Worm (Caenorhabditis elegans): ENCODE data around the gene F46C5.9.

Gene F46C5.9

DNA sequence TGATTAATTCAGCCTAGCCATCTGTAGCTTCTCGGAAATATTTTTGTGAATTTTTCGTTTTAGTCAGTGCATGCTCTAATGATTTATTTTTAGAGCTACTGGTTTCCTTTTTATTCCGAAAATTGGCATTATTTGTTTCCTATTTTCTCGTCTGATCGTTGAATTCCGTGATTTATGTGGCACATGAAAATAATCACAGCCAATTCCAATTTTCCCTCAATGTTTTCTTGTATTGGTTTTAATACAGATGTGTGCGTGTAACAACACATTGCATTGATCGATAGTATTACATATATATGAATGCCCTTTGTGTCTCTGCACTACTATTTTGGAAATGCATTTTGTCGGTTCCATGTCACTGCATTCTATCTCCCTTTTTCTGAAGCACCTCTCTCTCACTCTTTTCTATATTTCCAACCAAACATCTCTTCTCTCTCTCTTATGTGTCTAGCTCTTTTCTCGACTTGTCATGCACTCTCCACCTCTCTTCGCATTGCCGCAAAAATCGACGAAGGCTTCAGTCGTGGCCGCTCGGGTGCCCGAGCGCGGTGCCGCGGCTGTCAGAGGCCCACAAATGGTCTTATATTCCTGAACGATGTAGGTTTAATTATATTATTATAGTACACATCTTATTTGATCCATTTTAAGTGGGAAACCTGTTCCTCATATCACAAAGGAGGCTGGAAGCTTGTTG is 26.1 kb downstream of the F46C5.9 start (continued):
- TF ChIP-seq mcd-1 (GFP tag; IDR thresholded peaks at IDR 0.05) (peak; percentile 34; the same call in 1 of the 2 replicates), rcor-1 (GFP tag; IDR thresholded peaks at IDR 0.05) (no peak), ceh-27 (GFP tag; optimal IDR thresholded peaks at IDR 0.05) (peak; percentile 24), hmg-1.2 (GFP tag; IDR thresholded peaks at IDR 0.05) (peak; percentile 4; the same call in 1 of the 2 replicates), attf-6 (GFP tag; IDR thresholded peaks at IDR 0.05) (no peak), dpl-1 (GFP tag; optimal IDR thresholded peaks at IDR 0.05) (no peak), madf-6 (GFP tag; IDR thresholded peaks at IDR 0.05) (no peak), gei-17 (GFP tag; optimal IDR thresholded peaks at IDR 0.05) (no peak), F22D6.2 (tag; optimal IDR thresholded peaks at IDR 0.05) (no peak), lir-1 (GFP tag; conservative IDR thresholded peaks at IDR 0.05) (no peak), F55B11.4 (tag; optimal IDR thresholded peaks at IDR 0.05; ENCODE audit: borderline replicate concordance, insufficient read depth) (no peak), nfyb-1 (GFP tag; IDR thresholded peaks at IDR 0.05) (peak; percentile 61; the same call in 1 of the 2 replicates), unc-130 (GFP tag; optimal IDR thresholded peaks at IDR 0.05) (no peak), zfh-2 (GFP tag; conservative IDR thresholded peaks at IDR 0.05) (peak; percentile 92), attf-3 (GFP tag; conservative IDR thresholded peaks at IDR 0.05) (no peak), ama-1 (optimal IDR thresholded peaks at IDR 0.05) (peak; percentile 81), ama-1 (GFP tag; optimal IDR thresholded peaks at IDR 0.05) (no peak), tbx-9 (tag; optimal IDR thresholded peaks at IDR 0.05; ENCODE audit: borderline replicate concordance) (no peak), sptf-2 (GFP tag; optimal IDR thresholded peaks at IDR 0.05) (no peak), dox-1 (GFP tag; IDR thresholded peaks at IDR 0.05) (peak; percentile 40; the same call in 1 of the 2 replicates), lin-40 (tag; optimal IDR thresholded peaks at IDR 0.05) (peak; percentile 7), attf-5 (GFP tag; optimal IDR thresholded peaks at IDR 0.05) (peak; percentile 27), K12H6.12 (tag; optimal IDR thresholded peaks at IDR 0.05) (peak; percentile 11), cebp-1 (GFP tag; IDR thresholded peaks at IDR 0.05) (no peak), cebp-1 (tag; optimal IDR thresholded peaks at IDR 0.05) (peak; percentile 50)

DNA sequence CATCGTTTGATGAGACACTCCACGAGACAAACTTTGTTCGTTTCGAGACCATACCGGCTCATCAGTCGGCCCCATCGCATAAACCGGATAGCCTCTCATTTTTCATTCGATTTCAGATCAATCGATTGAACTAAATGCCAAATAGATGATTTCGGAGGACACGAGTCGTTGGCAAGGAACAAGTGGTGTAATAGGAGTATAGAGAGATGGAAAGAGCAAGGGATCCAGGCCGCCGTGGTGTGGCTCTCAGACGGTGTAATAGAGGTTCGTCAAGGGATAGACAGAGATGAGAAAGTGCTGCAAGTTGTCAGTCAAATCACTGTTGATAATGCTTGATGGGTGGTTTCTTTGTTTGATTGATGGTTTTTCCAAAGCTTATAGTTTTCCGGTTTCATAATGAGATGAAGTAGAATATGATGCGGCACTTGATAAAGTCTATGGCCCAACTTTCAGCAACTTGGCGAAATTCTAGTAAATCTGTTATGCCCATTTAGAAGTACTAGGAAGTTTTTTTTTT is 27.0 kb downstream of the F46C5.9 start, which contains the start of gene sgn-1:
TSS of gene sgn-1 (minus strand) at position 220 of the 517 bp plus-strand sequence.
- TF ChIP-seq chd-7 (tag; optimal IDR thresholded peaks at IDR 0.05) (no peak), ceh-58 (GFP tag; IDR thresholded peaks at IDR 0.05) (no peak), cebp-1 (GFP tag; IDR thresholded peaks at IDR 0.05) (no peak), cebp-1 (tag; optimal IDR thresholded peaks at IDR 0.05) (no peak), ceh-79 (tag; optimal IDR thresholded peaks at IDR 0.05) (no peak), rpc-1 (optimal IDR thresholded peaks at IDR 0.05) (no peak), rpc-1 (tag; optimal IDR thresholded peaks at IDR 0.05) (no peak), lag-1 (GFP tag; IDR thresholded peaks at IDR 0.05) (no peak), atf-7 (tag; optimal IDR thresholded peaks at IDR 0.05) (no peak), madf-6 (GFP tag; IDR thresholded peaks at IDR 0.05) (no peak), B0261.1 (tag; optimal IDR thresholded peaks at IDR 0.05) (no peak)

DNA sequence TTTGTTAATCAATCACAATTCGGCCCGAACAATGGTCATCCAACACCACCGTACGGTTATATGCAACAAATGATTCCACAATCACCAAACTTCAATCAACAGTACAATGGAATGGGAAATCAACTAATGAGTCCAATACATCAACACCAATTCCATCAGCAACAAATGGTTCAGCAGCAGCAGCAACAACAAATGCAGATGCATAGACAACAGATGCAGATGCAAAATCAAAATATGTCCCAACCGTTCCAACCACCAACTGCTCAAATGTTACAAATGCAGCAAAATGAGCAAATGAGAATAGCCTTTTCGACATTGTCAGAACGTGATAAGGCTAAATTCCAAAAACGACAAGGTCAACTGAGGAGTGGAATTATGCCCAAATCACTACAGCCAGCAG is 34.0 kb downstream of the F46C5.9 start:
- TF ChIP-seq B0035.1 (tag; optimal IDR thresholded peaks at IDR 0.05) = no peak
- no peak for TF ChIP-seq gei-17 (GFP tag; optimal IDR thresholded peaks at IDR 0.05)
- TF ChIP-seq cebp-2 (GFP tag; IDR thresholded peaks at IDR 0.05) = no peak
- no peak for TF ChIP-seq let-526 (GFP tag; IDR thresholded peaks at IDR 0.05)
- TF ChIP-seq T26A5.8 (tag; optimal IDR thresholded peaks at IDR 0.05) = no peak
- no peak for TF ChIP-seq hmg-1.2 (GFP tag; IDR thresholded peaks at IDR 0.05)
- no peak for TF ChIP-seq chd-7 (tag; optimal IDR thresholded peaks at IDR 0.05)
- TF ChIP-seq F37B4.10 (GFP tag; IDR thresholded peaks at IDR 0.05) = no peak
- no peak for TF ChIP-seq madf-6 (GFP tag; IDR thresholded peaks at IDR 0.05)
